Worm (Caenorhabditis elegans) whole organism, L2 larva: ENCODE data around the gene cgt-3.

Experiments
- ceh-82 ChIP-seq: fragments of 150-350 bp; optimal IDR thresholded peaks from 2 replicates; lab custom pipeline; 2014; ENCODE audit warnings: missing biosample characterization, missing genetic modification characterization
- lin-39 ChIP-seq: fragments of 150-350 bp; optimal IDR thresholded peaks from 2 replicates; lab custom pipeline; 2014; ENCODE audit warnings: missing biosample characterization, missing genetic modification reagents, missing genetic modification characterization

DNA sequence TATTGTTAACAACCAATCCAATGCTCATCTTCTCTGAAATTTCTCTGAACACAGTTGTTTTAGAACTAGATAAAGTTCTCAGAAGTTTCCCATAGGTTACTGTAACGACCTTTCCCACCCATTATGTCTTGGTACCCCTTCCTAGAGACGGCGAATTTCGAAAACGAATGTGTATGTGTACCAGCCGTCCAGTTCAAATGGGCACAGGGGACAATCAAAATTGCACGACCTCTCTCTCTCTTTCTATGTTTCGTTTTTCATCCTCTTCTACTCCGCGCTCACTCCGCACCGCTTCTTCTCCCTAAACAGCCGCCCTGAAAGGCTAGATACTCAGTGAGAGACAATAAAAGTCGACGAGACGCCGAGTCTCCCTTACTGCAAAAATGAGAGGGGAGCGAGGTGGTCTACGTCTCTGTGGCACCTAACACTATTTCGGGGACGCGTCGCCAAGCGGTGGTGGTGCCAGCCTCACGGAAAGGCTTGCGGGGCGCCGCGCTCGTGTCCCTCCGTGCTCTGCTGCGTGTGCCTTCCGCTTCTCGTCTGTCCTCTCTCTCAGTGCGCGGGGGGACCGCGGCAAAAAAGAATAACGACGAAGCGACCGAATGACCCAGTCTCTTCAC is 9.6 kb upstream of the cgt-3 start:
- TF ChIP-seq lin-39 (peak; percentile 18), ceh-82 (no peak)
